Worm (Caenorhabditis elegans) whole organism, L3 larva: ENCODE results near the gene F26D11.1.

Experiments used
- R02D3.7 ChIP-seq: fragments of 150-350 bp; optimal IDR thresholded peaks from 2 replicates; lab custom pipeline; 2014; ENCODE audit warnings: missing biosample characterization, missing genetic modification characterization
- aly-2 ChIP-seq: fragments of 150-350 bp; optimal IDR thresholded peaks from 2 replicates; lab custom pipeline; 2014; ENCODE audit warnings: missing biosample characterization, missing genetic modification characterization
- ama-1 ChIP-seq: fragments of 150-350 bp; optimal IDR thresholded peaks from 2 replicates; lab custom pipeline; 2018
- ceh-16 ChIP-seq: sonication (generic microtip); optimal IDR thresholded peaks from 2 replicates; lab custom pipeline; 2017; ENCODE audit warnings: missing biosample characterization, missing genetic modification characterization
- ceh-28 ChIP-seq: fragments of 150-350 bp; optimal IDR thresholded peaks from 2 replicates; lab custom pipeline; 2014; ENCODE audit warnings: missing biosample characterization, missing genetic modification reagents, missing genetic modification characterization
- ceh-82 ChIP-seq: fragments of 150-350 bp; optimal IDR thresholded peaks from 2 replicates; lab custom pipeline; 2014; ENCODE audit warnings: missing biosample characterization, missing genetic modification characterization
- ceh-9 ChIP-seq: sonication (generic microtip); optimal IDR thresholded peaks from 2 replicates; lab custom pipeline; 2018; ENCODE audit warnings: missing biosample characterization, missing genetic modification characterization
- daf-12 ChIP-seq: fragments of 150-350 bp; optimal IDR thresholded peaks from 2 replicates; lab custom pipeline; 2014; ENCODE audit warnings: missing biosample characterization, missing genetic modification reagents, missing genetic modification characterization
- egl-27 ChIP-seq: sonication (generic microtip); optimal IDR thresholded peaks from 4 replicates; lab custom pipeline; 2017; ENCODE audit warnings: missing biosample characterization, missing genetic modification reagents, missing genetic modification characterization
- egl-5 ChIP-seq: fragments of 150-350 bp; optimal IDR thresholded peaks from 2 replicates; lab custom pipeline; 2017; ENCODE audit warnings: missing biosample characterization, missing genetic modification reagents, missing genetic modification characterization, inconsistent platforms
- elt-1 ChIP-seq: fragments of 150-350 bp; optimal IDR thresholded peaks from 2 replicates; lab custom pipeline; 2014; ENCODE audit warnings: missing biosample characterization, missing genetic modification characterization
- elt-2 ChIP-seq: sonication (generic microtip); optimal IDR thresholded peaks from 2 replicates; lab custom pipeline; 2016; ENCODE audit warnings: missing genetic modification reagents, mild to moderate bottlenecking, missing genetic modification characterization, missing compliant biosample characterization
- eor-1 ChIP-seq, 2 experiments: fragments of 150-350 bp; optimal IDR thresholded peaks; 2 replicates each; lab custom pipeline; 2014 to 2018; ENCODE audit warnings: missing biosample characterization in 2 of 2, missing genetic modification characterization in 2 of 2
- fkh-10 ChIP-seq: sonication (generic microtip); optimal IDR thresholded peaks from 2 replicates; lab custom pipeline; 2017; ENCODE audit warnings: missing biosample characterization, missing genetic modification reagents, missing genetic modification characterization
- fkh-2 ChIP-seq: fragments of 150-350 bp; optimal IDR thresholded peaks from 2 replicates; lab custom pipeline; 2014; ENCODE audit warnings: missing biosample characterization, missing genetic modification reagents, missing genetic modification characterization
- fos-1 ChIP-seq: fragments of 150-350 bp; optimal IDR thresholded peaks from 2 replicates; lab custom pipeline; 2014; ENCODE audit warnings: missing biosample characterization, missing genetic modification characterization
- hmg-11 ChIP-seq: sonication (generic microtip); optimal IDR thresholded peaks from 2 replicates; lab custom pipeline; 2016; ENCODE audit warnings: missing genetic modification characterization, missing compliant biosample characterization
- jun-1 ChIP-seq: fragments of 150-350 bp; optimal IDR thresholded peaks from 2 replicates; lab custom pipeline; 2014; ENCODE audit warnings: missing biosample characterization, missing genetic modification reagents, missing genetic modification characterization
- lin-15B ChIP-seq: fragments of 150-350 bp; optimal IDR thresholded peaks from 2 replicates; lab custom pipeline; 2014; ENCODE audit warnings: missing biosample characterization, missing genetic modification characterization
- lin-39 ChIP-seq: fragments of 150-350 bp; optimal IDR thresholded peaks from 2 replicates; lab custom pipeline; 2018; ENCODE audit warnings: missing biosample characterization, missing genetic modification reagents, missing genetic modification characterization
- lsy-12 ChIP-seq: sonication (generic microtip); optimal IDR thresholded peaks from 2 replicates; lab custom pipeline; 2016; ENCODE audit warnings: mild to moderate bottlenecking, missing genetic modification characterization, missing compliant biosample characterization
- mdl-1 ChIP-seq: fragments of 150-350 bp; optimal IDR thresholded peaks from 2 replicates; lab custom pipeline; 2014; ENCODE audit warnings: missing biosample characterization, missing genetic modification characterization
- mml-1 ChIP-seq: fragments of 150-350 bp; sonication (generic microtip); optimal IDR thresholded peaks from 3 replicates; lab custom pipeline; 2014; ENCODE audit warnings: missing biosample characterization, missing genetic modification characterization
- nfya-1 ChIP-seq: sonication (generic microtip); optimal IDR thresholded peaks from 2 replicates; lab custom pipeline; 2017; ENCODE audit warnings: missing genetic modification characterization, mild to moderate bottlenecking, missing compliant biosample characterization, antibody characterized with exemption, moderate library complexity; ENCODE audit not compliant: insufficient read depth
- nhr-11 ChIP-seq: fragments of 150-350 bp; optimal IDR thresholded peaks from 2 replicates; lab custom pipeline; 2014; ENCODE audit warnings: missing biosample characterization, missing genetic modification characterization
- nhr-12 ChIP-seq: fragments of 150-350 bp; optimal IDR thresholded peaks from 2 replicates; lab custom pipeline; 2014; ENCODE audit warnings: missing biosample characterization, missing genetic modification characterization
- nhr-23 ChIP-seq: fragments of 150-350 bp; optimal IDR thresholded peaks from 2 replicates; lab custom pipeline; 2014; ENCODE audit warnings: missing biosample characterization, missing genetic modification reagents, missing genetic modification characterization
- nhr-237 ChIP-seq: fragments of 150-350 bp; optimal IDR thresholded peaks from 2 replicates; lab custom pipeline; 2014; ENCODE audit warnings: missing biosample characterization, missing genetic modification characterization
- nhr-25 ChIP-seq: sonication (generic microtip); optimal IDR thresholded peaks from 2 replicates; lab custom pipeline; 2017; ENCODE audit warnings: missing biosample characterization, missing genetic modification characterization
- nhr-28 ChIP-seq: fragments of 150-350 bp; optimal IDR thresholded peaks from 2 replicates; lab custom pipeline; 2014; ENCODE audit warnings: missing biosample characterization, missing genetic modification characterization
- nhr-43 ChIP-seq: sonication (generic microtip); optimal IDR thresholded peaks from 2 replicates; lab custom pipeline; 2016; ENCODE audit warnings: mild to moderate bottlenecking, missing genetic modification characterization, missing compliant biosample characterization; ENCODE audit not compliant: poor library complexity, severe bottlenecking
- nhr-67 ChIP-seq: fragments of 150-350 bp; optimal IDR thresholded peaks from 2 replicates; lab custom pipeline; 2014; ENCODE audit warnings: missing biosample characterization, missing genetic modification characterization
- nhr-76 ChIP-seq: fragments of 150-350 bp; sonication (generic microtip); optimal IDR thresholded peaks from 5 replicates; lab custom pipeline; 2014; ENCODE audit warnings: missing biosample characterization, missing genetic modification characterization
- nhr-77 ChIP-seq: fragments of 150-350 bp; optimal IDR thresholded peaks from 2 replicates; lab custom pipeline; 2014; ENCODE audit warnings: missing biosample characterization, missing genetic modification characterization
- pha-4 ChIP-seq: fragments of 150-350 bp; optimal IDR thresholded peaks from 2 replicates; lab custom pipeline; 2014; ENCODE audit warnings: missing biosample characterization, missing genetic modification reagents, missing genetic modification characterization
- pqm-1 ChIP-seq: fragments of 150-350 bp; optimal IDR thresholded peaks from 2 replicates; lab custom pipeline; 2017; ENCODE audit warnings: missing biosample characterization, missing genetic modification characterization, inconsistent platforms
- sea-2 ChIP-seq: fragments of 150-350 bp; sonication (generic microtip); optimal IDR thresholded peaks from 4 replicates; lab custom pipeline; 2014; ENCODE audit warnings: missing biosample characterization, missing genetic modification reagents, missing genetic modification characterization
- skn-1 ChIP-seq: fragments of 150-350 bp; optimal IDR thresholded peaks from 2 replicates; lab custom pipeline; 2014; ENCODE audit warnings: missing biosample characterization, missing genetic modification characterization
- snpc-4 ChIP-seq: fragments of 150-350 bp; optimal IDR thresholded peaks from 2 replicates; lab custom pipeline; 2014; ENCODE audit warnings: missing biosample characterization, missing genetic modification characterization
- tbx-2 ChIP-seq: sonication (generic microtip); optimal IDR thresholded peaks from 2 replicates; lab custom pipeline; 2016; ENCODE audit warnings: mild to moderate bottlenecking, missing genetic modification characterization, missing compliant biosample characterization
- unc-62 ChIP-seq: fragments of 150-350 bp; sonication (generic microtip); optimal IDR thresholded peaks from 4 replicates; lab custom pipeline; 2014; ENCODE audit warnings: missing biosample characterization, missing genetic modification reagents, missing genetic modification characterization
- zag-1 ChIP-seq: fragments of 150-350 bp; optimal IDR thresholded peaks from 2 replicates; lab custom pipeline; 2014; ENCODE audit warnings: missing biosample characterization, missing genetic modification characterization
- ztf-11 ChIP-seq: fragments of 150-350 bp; optimal IDR thresholded peaks from 2 replicates; lab custom pipeline; 2014; ENCODE audit warnings: missing biosample characterization, missing genetic modification characterization
- ztf-4 ChIP-seq: fragments of 150-350 bp; optimal IDR thresholded peaks from 2 replicates; lab custom pipeline; 2014; ENCODE audit warnings: missing biosample characterization, missing genetic modification characterization

The F26D11.1 gene

DNA sequence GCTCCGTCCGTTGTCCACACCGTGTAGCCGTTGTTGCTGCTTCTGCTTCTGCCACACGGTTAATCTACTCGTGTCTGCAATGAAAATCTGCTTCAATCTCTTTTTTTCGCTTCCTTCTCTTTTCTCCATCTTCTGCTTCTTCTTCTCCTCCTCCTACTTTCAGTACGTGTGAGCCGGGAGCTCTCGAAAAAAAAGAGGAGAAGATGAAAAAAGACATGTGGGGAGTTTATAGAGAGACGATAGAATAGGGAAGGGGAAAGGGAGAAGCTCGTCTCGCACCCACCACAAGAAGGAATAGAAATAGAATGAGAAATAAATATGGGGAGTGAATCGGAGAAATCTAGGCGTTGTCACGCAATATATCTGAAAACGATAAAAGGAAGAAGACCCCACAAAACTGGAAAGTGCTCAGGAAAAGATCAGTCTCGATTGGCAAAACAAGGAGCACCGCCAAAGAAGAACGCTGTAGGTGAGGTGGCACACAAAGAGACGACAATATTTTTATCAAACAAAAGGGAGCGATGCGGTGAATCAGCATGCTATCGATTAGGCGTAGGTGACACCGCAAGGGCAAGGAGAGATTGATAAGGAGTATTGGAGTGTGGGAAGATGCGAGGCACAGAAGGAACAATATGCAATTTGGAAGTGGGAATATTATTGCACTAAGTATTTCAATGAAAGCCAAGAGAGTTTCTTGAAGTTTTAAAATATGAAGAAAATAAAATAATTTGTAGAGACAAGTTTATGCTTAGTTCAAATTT lies 3.5 kb upstream of the F26D11.1 start, which contains the start of gene let-413:
Gene let-413, minus strand, starts transcription at position 76 of the 761 bp plus-strand sequence.
- TF ChIP-seq nfya-1 (peak; percentile 25), nhr-237 (tag; lab: Kevin White, UChicago) (no peak), daf-12 (tag; lab: Kevin White, UChicago) (no peak), ceh-9 (tag; lab: Kevin White, UChicago) (no peak), elt-2 (tag; lab: Kevin White, UChicago) (peak; percentile 62), pha-4 (tag; lab: Kevin White, UChicago) (peak; percentile 47), ztf-11 (tag; lab: Kevin White, UChicago) (no peak), pqm-1 (tag; lab: Kevin White, UChicago) (peak; percentile 67), lin-15B (tag; lab: Kevin White, UChicago) (no peak), nhr-12 (tag; lab: Kevin White, UChicago) (no peak)

DNA sequence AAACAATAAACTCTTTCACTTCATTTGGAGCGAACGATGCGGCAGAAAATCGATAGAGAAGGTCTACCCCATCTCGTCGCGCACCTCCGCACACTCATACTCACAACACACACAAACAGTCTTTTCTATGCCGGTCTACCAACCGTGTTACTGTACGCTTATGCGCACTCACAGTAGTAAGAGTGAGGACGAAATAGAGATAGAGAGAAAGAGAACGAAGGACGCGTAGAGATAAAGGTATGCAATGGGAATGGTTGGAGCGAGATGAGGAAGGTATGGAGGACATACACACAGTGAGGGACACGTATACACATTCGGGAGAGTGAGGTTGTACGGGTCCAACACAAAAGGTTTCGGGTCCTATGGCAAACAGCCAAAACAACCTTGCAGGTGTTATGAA lies 2.5 kb upstream of the F26D11.1 start:
- TF ChIP-seq elt-1 (tag; lab: Kevin White, UChicago) (no peak), aly-2 (tag; lab: Kevin White, UChicago) (no peak), hmg-11 (tag; lab: Kevin White, UChicago) (peak; percentile 32), ama-1 (lab: Kevin White, UChicago) (no peak), sea-2 (GFP tag; lab: Kevin White, UChicago) (no peak), nhr-237 (tag; lab: Kevin White, UChicago) (no peak), elt-2 (tag; lab: Kevin White, UChicago) (peak; percentile 31), snpc-4 (tag; lab: Kevin White, UChicago) (no peak), tbx-2 (tag; lab: Kevin White, UChicago) (no peak), nhr-77 (tag; lab: Kevin White, UChicago) (no peak), mml-1 (tag; lab: Kevin White, UChicago) (no peak), pha-4 (tag; lab: Kevin White, UChicago) (peak; percentile 73), ceh-9 (tag; lab: Kevin White, UChicago) (no peak), jun-1 (tag; lab: Kevin White, UChicago) (no peak), zag-1 (tag; lab: Kevin White, UChicago) (no peak), ztf-4 (tag; lab: Kevin White, UChicago) (no peak), nhr-23 (tag; lab: Kevin White, UChicago) (peak; percentile 55), nhr-43 (no peak), lin-15B (tag; lab: Kevin White, UChicago) (peak; percentile 14), ztf-11 (tag; lab: Kevin White, UChicago) (no peak), fkh-2 (tag; lab: Kevin White, UChicago) (no peak), daf-12 (tag; lab: Kevin White, UChicago) (no peak), unc-62 (no peak), skn-1 (tag; lab: Kevin White, UChicago) (no peak), fos-1 (no peak), eor-1 (tag; optimal IDR thresholded peaks at IDR 0.05; lab: Kevin White, UChicago) (no peak), ceh-28 (tag; lab: Kevin White, UChicago) (peak; percentile 45), nhr-25 (tag; lab: Kevin White, UChicago) (peak; percentile 93), R02D3.7 (no peak), nhr-12 (tag; lab: Kevin White, UChicago) (no peak), ceh-82 (tag; lab: Kevin White, UChicago) (no peak), pqm-1 (tag; lab: Kevin White, UChicago) (peak; percentile 12), egl-5 (tag; lab: Kevin White, UChicago) (no peak), lin-39 (tag; lab: Kevin White, UChicago) (peak; percentile 1), fkh-10 (GFP tag; lab: Kevin White, UChicago) (no peak), mdl-1 (tag; lab: Kevin White, UChicago) (no peak), nfya-1 (peak; percentile 32), nhr-67 (tag; lab: Kevin White, UChicago) (no peak), nhr-11 (tag; lab: Kevin White, UChicago) (no peak), nhr-76 (tag; lab: Kevin White, UChicago) (no peak), ceh-16 (tag; lab: Kevin White, UChicago) (no peak), egl-27 (tag; lab: Kevin White, UChicago) (no peak), nhr-28 (tag; lab: Kevin White, UChicago) (no peak), lsy-12 (tag; lab: Kevin White, UChicago) (no peak)
